Worm (Caenorhabditis elegans) whole organism, L4 larva: ENCODE results near the gene C47A10.12.

Experiments used
- F49E8.2 ChIP-seq: sonication (generic microtip); optimal IDR thresholded peaks from 2 replicates; lab custom pipeline; 2016; ENCODE audit warnings: missing compliant biosample characterization, mild to moderate bottlenecking, missing genetic modification characterization, borderline replicate concordance
- T20F7.1 ChIP-seq: fragments of 200-800 bp; sonication (Bioruptor generic); optimal IDR thresholded peaks from 2 replicates; lab custom pipeline; 2018; ENCODE audit warnings: mild to moderate bottlenecking, missing genetic modification characterization, missing compliant biosample characterization
- T26A8.4 ChIP-seq: fragments of 200-800 bp; sonication (Bioruptor generic); IDR thresholded peaks from 2 replicates; pipeline ENCODE4 v1.3.6; 2022; ENCODE audit warnings: missing genetic modification characterization, missing compliant biosample characterization
- Y48G9A.11 ChIP-seq: fragments of 200-800 bp; sonication (Bioruptor generic); IDR thresholded peaks from 2 replicates; pipeline ENCODE4 v1.3.6; 2022; ENCODE audit warnings: missing genetic modification reagents, missing genetic modification characterization, missing compliant biosample characterization
- Y75B8A.6 ChIP-seq: fragments of 200-800 bp; sonication (Bioruptor generic); IDR thresholded peaks from 2 replicates; pipeline ENCODE4 v1.3.6; 2022; ENCODE audit warnings: missing genetic modification reagents, missing genetic modification characterization, missing compliant biosample characterization
- ZK546.5 ChIP-seq, 2 experiments: sonication (generic microtip); optimal IDR thresholded peaks; 2 replicates each; lab custom pipeline; 2017; ENCODE audit warnings: missing biosample characterization in 2 of 2, missing genetic modification characterization in 2 of 2
- aha-1 ChIP-seq: fragments of 150-350 bp; peaks from one replicate; lab custom pipeline; 2014; ENCODE audit warnings: missing biosample characterization, missing genetic modification characterization
- arid-1 ChIP-seq: fragments of 200-800 bp; sonication (Bioruptor generic); conservative IDR thresholded peaks from 2 replicates; pipeline ENCODE4 v1.3.6; 2022; ENCODE audit warnings: missing genetic modification reagents, missing genetic modification characterization, missing compliant biosample characterization
- ceh-32 ChIP-seq: sonication (generic microtip); optimal IDR thresholded peaks from 2 replicates; lab custom pipeline; 2016; ENCODE audit warnings: mild to moderate bottlenecking, missing genetic modification characterization, missing compliant biosample characterization; ENCODE audit not compliant: poor library complexity
- ceh-44 ChIP-seq: fragments of 200-800 bp; sonication (Bioruptor generic); IDR thresholded peaks from 2 replicates; pipeline ENCODE4 v1.3.6; 2022; ENCODE audit warnings: missing genetic modification reagents, missing genetic modification characterization, missing compliant biosample characterization
- ceh-62 ChIP-seq: sonication (generic microtip); optimal IDR thresholded peaks from 2 replicates; lab custom pipeline; 2017; ENCODE audit warnings: missing biosample characterization, missing genetic modification characterization
- ceh-82 ChIP-seq: sonication (generic microtip); optimal IDR thresholded peaks from 2 replicates; lab custom pipeline; 2017; ENCODE audit warnings: missing biosample characterization, missing genetic modification characterization
- daf-16 ChIP-seq, 3 experiments: sonication (generic microtip); optimal IDR thresholded peaks; 2 replicates each; lab custom pipeline; 2016 to 2017; ENCODE audit warnings: missing genetic modification characterization in 3 of 3, missing genetic modification reagents in 3 of 3, mild to moderate bottlenecking in 2 of 3, missing compliant biosample characterization in 2 of 3, missing biosample characterization in 1 of 3, moderate library complexity in 1 of 3
- daf-19 ChIP-seq: fragments of 200-800 bp; sonication (Bioruptor generic); conservative IDR thresholded peaks from 2 replicates; pipeline ENCODE4 v1.3.6; 2022; ENCODE audit warnings: missing genetic modification characterization, missing compliant biosample characterization
- daf-8 ChIP-seq: fragments of 200-800 bp; sonication (Bioruptor generic); IDR thresholded peaks from 2 replicates; pipeline ENCODE4 v1.3.6; 2022; ENCODE audit warnings: missing genetic modification characterization, missing compliant biosample characterization
- dmd-6 ChIP-seq: fragments of 200-800 bp; sonication (Bioruptor generic); IDR thresholded peaks from 2 replicates; pipeline ENCODE4 v1.3.6; 2022; ENCODE audit warnings: missing genetic modification reagents, missing genetic modification characterization, missing compliant biosample characterization
- dmd-9 ChIP-seq: fragments of 200-800 bp; sonication (Bioruptor generic); IDR thresholded peaks from 2 replicates; pipeline ENCODE4 v1.3.6; 2022; ENCODE audit warnings: missing genetic modification reagents, missing genetic modification characterization, missing compliant biosample characterization
- dpl-1 ChIP-seq: fragments of 150-350 bp; optimal IDR thresholded peaks from 2 replicates; lab custom pipeline; 2014; ENCODE audit warnings: missing biosample characterization, missing genetic modification reagents, missing genetic modification characterization
- duxl-1 ChIP-seq: sonication (generic microtip); optimal IDR thresholded peaks from 2 replicates; lab custom pipeline; 2016; ENCODE audit warnings: mild to moderate bottlenecking, missing genetic modification characterization, moderate library complexity, missing compliant biosample characterization; ENCODE audit not compliant: poor library complexity
- egl-43 ChIP-seq: fragments of 200-800 bp; sonication (Bioruptor generic); IDR thresholded peaks from 2 replicates; pipeline ENCODE4 v1.3.6; 2022; ENCODE audit warnings: missing genetic modification reagents, missing genetic modification characterization, missing compliant biosample characterization
- gei-8 ChIP-seq: fragments of 200-800 bp; sonication (Bioruptor generic); optimal IDR thresholded peaks from 2 replicates; lab custom pipeline; 2018; ENCODE audit warnings: mild to moderate bottlenecking, missing genetic modification characterization, missing compliant biosample characterization
- hlh-11 ChIP-seq: fragments of 200-800 bp; sonication (Bioruptor generic); optimal IDR thresholded peaks from 2 replicates; lab custom pipeline; 2018; ENCODE audit warnings: mild to moderate bottlenecking, missing genetic modification characterization, missing compliant biosample characterization
- hmg-1.1 ChIP-seq: fragments of 200-800 bp; sonication (Bioruptor generic); IDR thresholded peaks from 2 replicates; pipeline ENCODE4 v1.3.6; 2022; ENCODE audit warnings: missing genetic modification reagents, missing genetic modification characterization, missing compliant biosample characterization
- jun-1 ChIP-seq: fragments of 150-350 bp; optimal IDR thresholded peaks from 2 replicates; lab custom pipeline; 2014; ENCODE audit warnings: missing biosample characterization, missing genetic modification reagents, missing genetic modification characterization
- lin-1 ChIP-seq: fragments of 200-800 bp; sonication (Bioruptor generic); IDR thresholded peaks from 2 replicates; pipeline ENCODE4 v1.3.6; 2022; ENCODE audit warnings: missing genetic modification reagents, missing genetic modification characterization, missing compliant biosample characterization
- lin-15B ChIP-seq: fragments of 150-350 bp; sonication (generic microtip); optimal IDR thresholded peaks from 3 replicates; lab custom pipeline; 2014; ENCODE audit warnings: missing biosample characterization, missing genetic modification characterization
- lin-29 ChIP-seq: fragments of 200-800 bp; sonication (Bioruptor generic); IDR thresholded peaks from 2 replicates; pipeline ENCODE4 v1.3.6; 2022; ENCODE audit warnings: missing genetic modification reagents, missing genetic modification characterization, missing compliant biosample characterization
- lin-38 ChIP-seq: fragments of 200-800 bp; sonication (Bioruptor generic); IDR thresholded peaks from 2 replicates; pipeline ENCODE4 v1.3.6; 2022; ENCODE audit warnings: missing genetic modification reagents, missing genetic modification characterization, missing compliant biosample characterization
- mep-1 ChIP-seq: fragments of 150-350 bp; sonication (generic microtip); optimal IDR thresholded peaks from 3 replicates; lab custom pipeline; 2014; ENCODE audit warnings: missing biosample characterization, missing genetic modification characterization
- mxl-3 ChIP-seq: fragments of 200-800 bp; sonication (Bioruptor generic); optimal IDR thresholded peaks from 2 replicates; lab custom pipeline; 2018; ENCODE audit warnings: mild to moderate bottlenecking, missing genetic modification characterization, missing compliant biosample characterization
- nhr-102 ChIP-seq: sonication (generic microtip); optimal IDR thresholded peaks from 2 replicates; lab custom pipeline; 2016; ENCODE audit warnings: mild to moderate bottlenecking, missing genetic modification characterization, moderate library complexity, missing compliant biosample characterization
- nhr-237 ChIP-seq: sonication (generic microtip); optimal IDR thresholded peaks from 2 replicates; lab custom pipeline; 2017; ENCODE audit warnings: missing biosample characterization, missing genetic modification characterization
- nhr-25 ChIP-seq: sonication (generic microtip); optimal IDR thresholded peaks from 2 replicates; lab custom pipeline; 2017; ENCODE audit warnings: missing genetic modification characterization, mild to moderate bottlenecking, missing compliant biosample characterization, antibody characterized with exemption, moderate library complexity, borderline replicate concordance; ENCODE audit not compliant: insufficient read depth
- nhr-28 ChIP-seq: fragments of 150-350 bp; optimal IDR thresholded peaks from 2 replicates; lab custom pipeline; 2014; ENCODE audit warnings: missing biosample characterization, missing genetic modification characterization
- nhr-42 ChIP-seq: fragments of 200-800 bp; sonication (Bioruptor generic); IDR thresholded peaks from 2 replicates; pipeline ENCODE4 v1.3.6; 2022; ENCODE audit warnings: missing genetic modification characterization, missing compliant biosample characterization
- nhr-48 ChIP-seq: sonication (generic microtip); optimal IDR thresholded peaks from 2 replicates; lab custom pipeline; 2016; ENCODE audit warnings: mild to moderate bottlenecking, missing genetic modification characterization, missing compliant biosample characterization
- nhr-6 ChIP-seq: fragments of 150-350 bp; optimal IDR thresholded peaks from 2 replicates; lab custom pipeline; 2014; ENCODE audit warnings: missing biosample characterization, missing genetic modification characterization
- nhr-76 ChIP-seq: fragments of 150-350 bp; optimal IDR thresholded peaks from 2 replicates; lab custom pipeline; 2014; ENCODE audit warnings: missing biosample characterization, missing genetic modification characterization
- pha-4 ChIP-seq, 2 experiments: fragments of 150-350 bp in 1 of 2; fragments of 200-800 bp in 1 of 2; sonication (Bioruptor generic) in 1 of 2; IDR thresholded peaks in 1 of 2; optimal IDR thresholded peaks in 1 of 2; 2 replicates each; pipeline versions ENCODE4 v1.3.6 to Lab custom; 2014 to 2022; ENCODE audit warnings: missing genetic modification characterization in 2 of 2, missing genetic modification reagents in 2 of 2, missing biosample characterization in 1 of 2, missing compliant biosample characterization in 1 of 2
- php-3 ChIP-seq: fragments of 200-800 bp; sonication (Bioruptor generic); IDR thresholded peaks from 2 replicates; pipeline ENCODE4 v1.3.6; 2022; ENCODE audit warnings: missing genetic modification reagents, missing genetic modification characterization, missing compliant biosample characterization
- pqm-1 ChIP-seq: sonication (generic microtip); optimal IDR thresholded peaks from 2 replicates; lab custom pipeline; 2017; ENCODE audit warnings: missing biosample characterization, missing genetic modification characterization
- set-16 ChIP-seq: fragments of 200-800 bp; sonication (Bioruptor generic); IDR thresholded peaks from 2 replicates; pipeline ENCODE4 v1.3.6; 2022; ENCODE audit warnings: missing genetic modification reagents, missing genetic modification characterization, missing compliant biosample characterization
- spr-1 ChIP-seq: sonication (generic microtip); optimal IDR thresholded peaks from 2 replicates; lab custom pipeline; 2016; ENCODE audit warnings: mild to moderate bottlenecking, missing genetic modification characterization, missing compliant biosample characterization
- spr-3 ChIP-seq: fragments of 200-800 bp; sonication (Bioruptor generic); optimal IDR thresholded peaks from 2 replicates; lab custom pipeline; 2018; ENCODE audit warnings: mild to moderate bottlenecking, missing genetic modification characterization, missing compliant biosample characterization
- unc-39 ChIP-seq: sonication (generic microtip); optimal IDR thresholded peaks from 2 replicates; lab custom pipeline; 2017; ENCODE audit warnings: missing biosample characterization, missing genetic modification characterization
- unc-62 ChIP-seq, 3 experiments: fragments of 150-350 bp in 1 of 3; sonication (generic microtip); optimal IDR thresholded peaks in 2 of 3; peaks in 1 of 3; 1 replicate in 1 of 3; 2 replicates in 2 of 3; lab custom pipeline; 2014 to 2017; ENCODE audit warnings: missing biosample characterization in 3 of 3, missing genetic modification characterization in 3 of 3, missing genetic modification reagents in 3 of 3, missing genotype in 1 of 3
- zip-11 ChIP-seq: fragments of 200-800 bp; sonication (Bioruptor generic); IDR thresholded peaks from 2 replicates; pipeline ENCODE4 v1.3.6; 2022; ENCODE audit warnings: missing genetic modification characterization, missing compliant biosample characterization

C47A10.12 gene

DNA sequence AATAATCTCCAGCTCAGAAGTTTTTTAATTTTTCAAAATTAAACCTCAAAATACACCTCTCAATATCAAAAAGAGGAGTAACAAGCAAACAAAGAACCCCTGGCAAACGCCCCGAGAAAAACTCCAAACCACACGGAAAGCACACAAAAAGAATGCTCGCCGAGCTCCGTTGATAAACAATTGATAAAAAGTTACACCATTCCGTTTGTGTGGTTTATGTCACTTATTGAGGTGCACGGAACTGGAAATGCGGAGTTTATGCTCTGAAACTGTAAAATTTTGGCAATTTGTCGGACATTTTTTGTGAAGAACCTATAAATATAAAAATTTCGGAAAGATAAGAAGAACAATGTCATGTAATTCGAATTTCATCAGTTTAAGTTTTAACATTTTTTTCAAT lies 25.4 kb upstream of the C47A10.12 start (continued):
- TF ChIP-seq arid-1 (GFP tag; lab: Robert Waterston, UW) (no peak), spr-1 (tag; lab: Kevin White, UChicago) (no peak), ceh-32 (tag; lab: Kevin White, UChicago) (no peak), hlh-11 (tag; lab: Kevin White, UChicago) (peak; percentile 66), dpl-1 (GFP tag; lab: Kevin White, UChicago) (no peak), hmg-1.1 (GFP tag; lab: Robert Waterston, UW) (no peak), daf-16 (GFP tag; optimal IDR thresholded peaks at IDR 0.05; lab: Kevin White, UChicago) (no peak), daf-16 (tag; optimal IDR thresholded peaks at IDR 0.05; lab: Kevin White, UChicago) (peak; percentile 74), duxl-1 (tag; lab: Kevin White, UChicago) (no peak), gei-8 (GFP tag; lab: Kevin White, UChicago) (no peak), nhr-28 (tag; lab: Kevin White, UChicago) (peak; percentile 92), Y75B8A.6 (GFP tag; lab: Robert Waterston, UW) (no peak), daf-19 (GFP tag; lab: Robert Waterston, UW) (no peak), ceh-82 (tag; lab: Kevin White, UChicago) (no peak), nhr-6 (no peak), pqm-1 (tag; lab: Kevin White, UChicago) (peak; percentile 85), ZK546.5 (tag; optimal IDR thresholded peaks at IDR 0.05; lab: Kevin White, UChicago) (no peak), dmd-9 (GFP tag; lab: Robert Waterston, UW) (no peak), nhr-25 (tag; lab: Kevin White, UChicago) (no peak), unc-39 (no peak), lin-15B (no peak), nhr-48 (tag; lab: Kevin White, UChicago) (peak; percentile 38), egl-43 (no peak), ceh-62 (tag; lab: Kevin White, UChicago) (no peak), nhr-42 (GFP tag; lab: Robert Waterston, UW) (no peak), jun-1 (tag; lab: Kevin White, UChicago) (no peak), ceh-44 (GFP tag; lab: Robert Waterston, UW) (no peak), php-3 (GFP tag; lab: Robert Waterston, UW) (0 out of 2 replicates have a peak, but pooled peaks have one; percentile 49), Y48G9A.11 (no peak), lin-38 (no peak), F49E8.2 (no peak), pha-4 (GFP tag; IDR thresholded peaks at IDR 0.05; lab: Robert Waterston, UW) (no peak), pha-4 (tag; optimal IDR thresholded peaks at IDR 0.05; lab: Kevin White, UChicago) (peak; percentile 62), nhr-76 (tag; lab: Kevin White, UChicago) (no peak), lin-1 (no peak)
- TF ChIP-seq, all 104 proteins: peak for 13

DNA sequence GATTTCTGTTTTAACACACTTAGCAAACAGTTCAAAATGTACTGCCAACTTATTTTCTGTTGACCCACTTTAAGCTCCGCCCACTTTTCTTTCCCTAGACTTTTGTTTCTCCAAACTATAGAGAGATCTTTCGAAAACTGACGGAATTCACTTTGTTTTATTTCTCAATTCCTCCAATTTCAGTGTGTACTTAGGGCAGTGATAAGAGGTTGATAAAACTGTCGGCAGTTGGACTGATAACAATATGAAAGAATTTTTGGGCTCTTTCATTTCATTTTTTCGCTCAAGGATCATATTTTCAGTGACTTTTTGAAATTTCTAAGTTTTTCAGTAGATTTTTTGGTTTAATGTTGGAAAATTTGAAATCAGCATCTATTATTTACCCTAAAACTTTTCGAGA lies 22.7 kb upstream of the C47A10.12 start:
- TF ChIP-seq T26A8.4 (GFP tag; lab: Robert Waterston, UW) (no peak), set-16 (GFP tag; lab: Robert Waterston, UW) (no peak), F49E8.2 (no peak), T20F7.1 (no peak), ZK546.5 (tag; optimal IDR thresholded peaks at IDR 0.05; lab: Kevin White, UChicago) (no peak), pqm-1 (tag; lab: Kevin White, UChicago) (peak; percentile 75), unc-62 (GFP tag; optimal IDR thresholded peaks at IDR 0.05 in 1 of 2; lab: Kevin White, UChicago) (no peak), unc-62 (tag; optimal IDR thresholded peaks at IDR 0.05; lab: Kevin White, UChicago) (no peak), zip-11 (GFP tag; lab: Robert Waterston, UW) (no peak), nhr-28 (tag; lab: Kevin White, UChicago) (peak; percentile 66), aha-1 (tag; lab: Kevin White, UChicago) (no peak), nhr-102 (no peak), dmd-6 (GFP tag; lab: Robert Waterston, UW) (peak; percentile 42; the same call in 1 of the 2 replicates), mxl-3 (no peak), nhr-6 (no peak), daf-16 (GFP tag; optimal IDR thresholded peaks at IDR 0.05; lab: Kevin White, UChicago) (no peak), daf-16 (tag; optimal IDR thresholded peaks at IDR 0.05; lab: Kevin White, UChicago) (peak; percentile 68), ceh-44 (GFP tag; lab: Robert Waterston, UW) (no peak), spr-1 (tag; lab: Kevin White, UChicago) (no peak), ceh-62 (tag; lab: Kevin White, UChicago) (no peak), daf-8 (GFP tag; lab: Robert Waterston, UW) (no peak), hlh-11 (tag; lab: Kevin White, UChicago) (no peak), lin-1 (no peak), spr-3 (GFP tag; lab: Kevin White, UChicago) (no peak), arid-1 (GFP tag; lab: Robert Waterston, UW) (no peak), nhr-237 (tag; lab: Kevin White, UChicago) (no peak), nhr-42 (GFP tag; lab: Robert Waterston, UW) (no peak), lin-29 (GFP tag; lab: Robert Waterston, UW) (no peak), mep-1 (tag; lab: Kevin White, UChicago) (no peak)
